Worm (Caenorhabditis elegans) whole organism, early embryonic: ENCODE data around the gene C39H7.4.

Experiments used
- B0310.2 ChIP-seq: sonication (generic microtip); optimal IDR thresholded peaks from 2 replicates; lab custom pipeline; 2016; ENCODE audit warnings: mild to moderate bottlenecking, missing genetic modification characterization, missing compliant biosample characterization
- F13C5.2 ChIP-seq: sonication (generic microtip); optimal IDR thresholded peaks from 2 replicates; lab custom pipeline; 2017; ENCODE audit warnings: mild to moderate bottlenecking, missing genetic modification characterization, inconsistent platforms, missing compliant biosample characterization
- aly-1 ChIP-seq: sonication (generic microtip); optimal IDR thresholded peaks from 2 replicates; lab custom pipeline; 2016; ENCODE audit warnings: missing genetic modification characterization, missing compliant biosample characterization
- ama-1 ChIP-seq: fragments of 150-350 bp; optimal IDR thresholded peaks from 2 replicates; lab custom pipeline; 2014
- ceh-13 ChIP-seq: fragments of 200-800 bp; sonication (Bioruptor generic); optimal IDR thresholded peaks from 2 replicates; lab custom pipeline; 2018; ENCODE audit warnings: mild to moderate bottlenecking, missing genetic modification characterization, missing compliant biosample characterization
- ceh-36 ChIP-seq: sonication (generic microtip); optimal IDR thresholded peaks from 2 replicates; lab custom pipeline; 2016; ENCODE audit warnings: missing genetic modification characterization, inconsistent platforms, missing compliant biosample characterization
- flt-1 ChIP-seq: fragments of 200-800 bp; sonication (Bioruptor generic); IDR thresholded peaks from 2 replicates; pipeline ENCODE4 v1.3.6; 2022; ENCODE audit warnings: missing genetic modification characterization, missing compliant biosample characterization
- hmbx-1 ChIP-seq: sonication (generic microtip); optimal IDR thresholded peaks from 2 replicates; lab custom pipeline; 2016; ENCODE audit warnings: mild to moderate bottlenecking, missing genetic modification characterization, missing compliant biosample characterization
- hmg-4 ChIP-seq: fragments of 200-800 bp; sonication (Bioruptor generic); optimal IDR thresholded peaks from 2 replicates; lab custom pipeline; 2018; ENCODE audit warnings: mild to moderate bottlenecking, missing genetic modification characterization, missing compliant biosample characterization
- pes-1 ChIP-seq: fragments of 200-800 bp; sonication (Bioruptor generic); IDR thresholded peaks from 2 replicates; pipeline ENCODE4 v1.3.6; 2022; ENCODE audit warnings: missing genetic modification reagents, missing genetic modification characterization, missing compliant biosample characterization
- scrt-1 ChIP-seq: fragments of 200-800 bp; sonication (Bioruptor generic); IDR thresholded peaks from 2 replicates; pipeline ENCODE4 v1.3.6; 2022; ENCODE audit warnings: missing genetic modification characterization, missing compliant biosample characterization
- tbx-11 ChIP-seq: fragments of 200-800 bp; sonication (Bioruptor generic); IDR thresholded peaks from 2 replicates; pipeline ENCODE4 v1.3.6; 2022; ENCODE audit warnings: missing genetic modification characterization, missing compliant biosample characterization
- tbx-37 ChIP-seq: fragments of 200-800 bp; sonication (Bioruptor generic); conservative IDR thresholded peaks from 2 replicates; pipeline ENCODE4 v1.3.6; 2022; ENCODE audit warnings: missing genetic modification reagents, missing genetic modification characterization, missing compliant biosample characterization
- tra-4 ChIP-seq: sonication (generic microtip); optimal IDR thresholded peaks from 2 replicates; lab custom pipeline; 2017; ENCODE audit warnings: missing genetic modification characterization, missing compliant biosample characterization

DNA sequence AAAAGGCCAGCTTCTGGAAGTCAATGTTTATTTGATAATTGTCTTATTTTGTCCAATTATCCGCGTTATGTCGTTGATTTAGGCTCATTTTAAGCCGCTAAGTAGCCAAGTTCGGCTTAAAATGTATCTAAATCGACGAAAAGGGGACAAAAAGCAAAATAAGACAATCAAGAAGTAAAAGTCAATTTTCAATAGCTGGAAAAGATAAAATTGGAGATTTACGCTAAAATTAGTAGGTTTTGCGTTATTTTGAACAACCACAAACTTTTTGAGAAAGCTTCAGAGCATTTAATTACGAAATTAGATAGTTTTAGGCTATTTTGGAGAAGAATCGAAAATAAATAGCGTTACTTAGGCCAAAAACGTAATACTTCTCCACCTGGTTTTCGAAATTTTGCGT, 48.5 kb upstream of the C39H7.4 start:
- TF ChIP-seq tra-4 (tag; lab: Kevin White, UChicago) (no peak), hmg-4 (no peak), ceh-36 (no peak), ama-1 (lab: Kevin White, UChicago) (no peak), flt-1 (GFP tag; lab: Robert Waterston, UW) (no peak), scrt-1 (GFP tag; lab: Robert Waterston, UW) (no peak), tbx-11 (GFP tag; lab: Robert Waterston, UW) (no peak), F13C5.2 (tag; lab: Kevin White, UChicago) (no peak), aly-1 (tag; lab: Kevin White, UChicago) (no peak), pes-1 (GFP tag; lab: Robert Waterston, UW) (no peak), tbx-37 (no peak), hmbx-1 (no peak), ceh-13 (GFP tag; lab: Kevin White, UChicago) (no peak), B0310.2 (no peak)
